Worm (Caenorhabditis elegans): ENCODE results near the gene cct-3.

ce11 chrII:2251617-2252016, 18.3 kb downstream of the cct-3 start:
- no peak for TF ChIP-seq F10B5.3 (tag; optimal IDR thresholded peaks at IDR 0.05)
- TF ChIP-seq pqm-1 (tag; optimal IDR thresholded peaks at IDR 0.05): no peak
- TF ChIP-seq Y5F2A.4 (GFP tag; optimal IDR thresholded peaks at IDR 0.05): no peak
- TF ChIP-seq zip-2 (tag; optimal IDR thresholded peaks at IDR 0.05): no peak
- TF ChIP-seq unc-130 (GFP tag; optimal IDR thresholded peaks at IDR 0.05): no peak
- TF ChIP-seq fos-1 (tag; optimal IDR thresholded peaks at IDR 0.05): no peak
- TF ChIP-seq arid-1 (GFP tag; conservative IDR thresholded peaks at IDR 0.05): no peak
- no peak for TF ChIP-seq nhr-25 (tag; optimal IDR thresholded peaks at IDR 0.05; ENCODE audit: borderline replicate concordance, insufficient read depth)

Data from whole organism, L4 larva.